Worm (Caenorhabditis elegans): ENCODE results near the gene pgm-1.

- TF ChIP-seq gei-8 (GFP tag; optimal IDR thresholded peaks at IDR 0.05) (no peak), nhr-41 (GFP tag; IDR thresholded peaks at IDR 0.05) (no peak), fkh-10 (GFP tag; optimal IDR thresholded peaks at IDR 0.05) (no peak), unc-62 (GFP tag; optimal IDR thresholded peaks at IDR 0.05 in 1 of 2) (no peak), unc-62 (tag; optimal IDR thresholded peaks at IDR 0.05) (no peak), zag-1 (tag; optimal IDR thresholded peaks at IDR 0.05) (no peak), aha-1 (tag) (peak; percentile 90)
Observed at ce11 chrII:4855489-4855888, 33.7 kb upstream of the pgm-1 start.

Data from whole organism, L4 larva.